Worm (Caenorhabditis elegans) whole organism, L1 larva: ENCODE measurements around the gene H43I07.4.
"Not testable (repeated sequence)": the region's sequence is repeated elsewhere in the genome, so short reads cannot be mapped to it uniquely, and the experiment has no call there.

ENCODE experiments used
- C04F5.9 ChIP-seq: sonication (generic microtip); optimal IDR thresholded peaks from 2 replicates; lab custom pipeline; 2016; ENCODE audit warnings: missing genetic modification characterization, missing compliant biosample characterization
- C16A3.4 ChIP-seq: fragments of 150-350 bp; optimal IDR thresholded peaks from 2 replicates; lab custom pipeline; 2014; ENCODE audit warnings: missing biosample characterization, missing genetic modification characterization
- C34B4.2 ChIP-seq: sonication (generic microtip); optimal IDR thresholded peaks from 2 replicates; lab custom pipeline; 2017; ENCODE audit warnings: mild to moderate bottlenecking, missing genetic modification characterization, missing compliant biosample characterization
- alr-1 ChIP-seq: fragments of 200-800 bp; sonication (Bioruptor generic); optimal IDR thresholded peaks from 2 replicates; lab custom pipeline; 2018; ENCODE audit warnings: borderline replicate concordance, mild to moderate bottlenecking, missing genetic modification characterization, missing compliant biosample characterization
- ama-1 ChIP-seq: fragments of 150-350 bp; optimal IDR thresholded peaks from 2 replicates; lab custom pipeline; 2014
- ceh-63 ChIP-seq: fragments of 200-800 bp; sonication (Bioruptor generic); optimal IDR thresholded peaks from 2 replicates; lab custom pipeline; 2018; ENCODE audit warnings: mild to moderate bottlenecking, missing genetic modification characterization, missing compliant biosample characterization
- ceh-8 ChIP-seq: fragments of 200-800 bp; sonication (Bioruptor generic); optimal IDR thresholded peaks from 2 replicates; lab custom pipeline; 2018; ENCODE audit warnings: mild to moderate bottlenecking, missing genetic modification characterization, moderate library complexity, missing compliant biosample characterization
- ceh-82 ChIP-seq, 3 experiments: fragments of 150-350 bp in 1 of 3; sonication (generic microtip) in 2 of 3; optimal IDR thresholded peaks; 2 replicates each; lab custom pipeline; 2014 to 2017; ENCODE audit warnings: missing biosample characterization in 3 of 3, missing genetic modification characterization in 3 of 3
- ceh-90 ChIP-seq: sonication (generic microtip); optimal IDR thresholded peaks from 2 replicates; lab custom pipeline; 2016; ENCODE audit warnings: missing genetic modification characterization, missing compliant biosample characterization
- dpl-1 ChIP-seq, 3 experiments: fragments of 150-350 bp in 2 of 3; sonication (generic microtip) in 1 of 3; optimal IDR thresholded peaks; 2 replicates each; lab custom pipeline; 2014 to 2017; ENCODE audit warnings: missing biosample characterization in 3 of 3, missing genetic modification characterization in 3 of 3, missing genetic modification reagents in 3 of 3
- dsc-1 ChIP-seq: sonication (generic microtip); optimal IDR thresholded peaks from 2 replicates; lab custom pipeline; 2016; ENCODE audit warnings: mild to moderate bottlenecking, missing genetic modification characterization, missing compliant biosample characterization
- efl-1 ChIP-seq, 4 experiments: fragments of 150-350 bp; optimal IDR thresholded peaks in 3 of 4; peaks in 1 of 4; 1 replicate in 1 of 4; 2 replicates in 3 of 4; lab custom pipeline; 2014; ENCODE audit warnings: missing biosample characterization in 2 of 4, missing genetic modification characterization in 2 of 4, missing genetic modification reagents in 2 of 4
- egl-27 ChIP-seq, 2 experiments: fragments of 150-350 bp in 1 of 2; sonication (generic microtip); optimal IDR thresholded peaks; 3 replicates each; lab custom pipeline; 2017 to 2018; ENCODE audit warnings: missing biosample characterization in 2 of 2, missing genetic modification characterization in 2 of 2, missing genetic modification reagents in 2 of 2
- hlh-17 ChIP-seq: fragments of 200-800 bp; sonication (Bioruptor generic); optimal IDR thresholded peaks from 2 replicates; lab custom pipeline; 2018; ENCODE audit warnings: missing genetic modification characterization, mild to moderate bottlenecking, missing compliant biosample characterization, moderate library complexity, borderline replicate concordance
- hpl-2 ChIP-seq: fragments of 150-350 bp; optimal IDR thresholded peaks from 2 replicates; lab custom pipeline; 2014; ENCODE audit warnings: missing biosample characterization, missing genetic modification reagents, missing genetic modification characterization
- irx-1 ChIP-seq: sonication (generic microtip); optimal IDR thresholded peaks from 2 replicates; lab custom pipeline; 2016; ENCODE audit warnings: missing genetic modification characterization, missing compliant biosample characterization
- jun-1 ChIP-seq: fragments of 150-350 bp; optimal IDR thresholded peaks from 2 replicates; lab custom pipeline; 2014; ENCODE audit warnings: missing biosample characterization, missing genetic modification reagents, missing genetic modification characterization
- lin-13 ChIP-seq: fragments of 150-350 bp; optimal IDR thresholded peaks from 2 replicates; lab custom pipeline; 2014; ENCODE audit warnings: missing biosample characterization, missing genetic modification reagents, missing genetic modification characterization
- lin-15B ChIP-seq: fragments of 150-350 bp; sonication (generic microtip); optimal IDR thresholded peaks from 3 replicates; lab custom pipeline; 2014; ENCODE audit warnings: missing biosample characterization, missing genetic modification characterization
- lin-35 ChIP-seq, 2 experiments: fragments of 150-350 bp; optimal IDR thresholded peaks; 2 replicates each; lab custom pipeline; 2014; ENCODE audit warnings: missing biosample characterization in 2 of 2, missing genetic modification characterization in 2 of 2, missing genetic modification reagents in 2 of 2
- lin-39 ChIP-seq: fragments of 150-350 bp; optimal IDR thresholded peaks from 2 replicates; lab custom pipeline; 2014; ENCODE audit warnings: missing biosample characterization, missing genetic modification reagents, missing genetic modification characterization
- lir-3 ChIP-seq: sonication (generic microtip); optimal IDR thresholded peaks from 2 replicates; lab custom pipeline; 2016; ENCODE audit warnings: mild to moderate bottlenecking, missing genetic modification characterization, moderate library complexity, missing compliant biosample characterization; ENCODE audit not compliant: poor library complexity
- mab-9 ChIP-seq: fragments of 200-800 bp; sonication (Bioruptor generic); IDR thresholded peaks from 2 replicates; pipeline ENCODE4 v1.3.6; 2022; ENCODE audit warnings: missing genetic modification reagents, missing genetic modification characterization, missing compliant biosample characterization
- mep-1 ChIP-seq: fragments of 150-350 bp; optimal IDR thresholded peaks from 2 replicates; lab custom pipeline; 2014; ENCODE audit warnings: missing biosample characterization, missing genetic modification characterization
- nhr-11 ChIP-seq: fragments of 150-350 bp; optimal IDR thresholded peaks from 2 replicates; lab custom pipeline; 2014; ENCODE audit warnings: missing biosample characterization, missing genetic modification characterization
- nhr-19 ChIP-seq: fragments of 200-800 bp; sonication (Bioruptor generic); conservative IDR thresholded peaks from 2 replicates; pipeline ENCODE4 v1.3.6; 2022; ENCODE audit warnings: missing genetic modification characterization, missing compliant biosample characterization
- nhr-20 ChIP-seq: sonication (generic microtip); optimal IDR thresholded peaks from 2 replicates; lab custom pipeline; 2016; ENCODE audit warnings: mild to moderate bottlenecking, missing genetic modification characterization, missing compliant biosample characterization
- nhr-237 ChIP-seq: fragments of 150-350 bp; optimal IDR thresholded peaks from 2 replicates; lab custom pipeline; 2014; ENCODE audit warnings: missing biosample characterization, missing genetic modification characterization
- nhr-76 ChIP-seq: sonication (generic microtip); optimal IDR thresholded peaks from 2 replicates; lab custom pipeline; 2017; ENCODE audit warnings: missing biosample characterization, missing genetic modification characterization
- nhr-77 ChIP-seq: fragments of 150-350 bp; optimal IDR thresholded peaks from 2 replicates; lab custom pipeline; 2014; ENCODE audit warnings: missing biosample characterization, missing genetic modification characterization
- nhr-84 ChIP-seq: sonication (generic microtip); optimal IDR thresholded peaks from 2 replicates; lab custom pipeline; 2017; ENCODE audit warnings: missing biosample characterization, missing genetic modification characterization
- pag-3 ChIP-seq: sonication (generic microtip); optimal IDR thresholded peaks from 2 replicates; lab custom pipeline; 2017; ENCODE audit warnings: missing genetic modification characterization, mild to moderate bottlenecking, missing compliant biosample characterization, antibody characterized with exemption, borderline replicate concordance; ENCODE audit not compliant: insufficient read depth
- pax-3 ChIP-seq: fragments of 200-800 bp; sonication (Bioruptor generic); optimal IDR thresholded peaks from 2 replicates; lab custom pipeline; 2018; ENCODE audit warnings: mild to moderate bottlenecking, missing genetic modification characterization, moderate library complexity, missing compliant biosample characterization
- pqm-1 ChIP-seq: sonication (generic microtip); optimal IDR thresholded peaks from 3 replicates; lab custom pipeline; 2017; ENCODE audit warnings: missing biosample characterization, missing genetic modification characterization
- skn-1 ChIP-seq: fragments of 150-350 bp; optimal IDR thresholded peaks from 2 replicates; lab custom pipeline; 2014; ENCODE audit warnings: missing biosample characterization, missing genetic modification characterization
- unc-30 ChIP-seq: sonication (generic microtip); optimal IDR thresholded peaks from 2 replicates; lab custom pipeline; 2017; ENCODE audit warnings: missing biosample characterization, missing genetic modification characterization
- unc-86 ChIP-seq: sonication (generic microtip); optimal IDR thresholded peaks from 2 replicates; lab custom pipeline; 2016; ENCODE audit warnings: missing genetic modification characterization, missing compliant biosample characterization
- vab-15 ChIP-seq: sonication (generic microtip); optimal IDR thresholded peaks from 2 replicates; lab custom pipeline; 2017; ENCODE audit warnings: missing genotype, mild to moderate bottlenecking, missing genetic modification characterization, missing compliant biosample characterization
- zip-4 ChIP-seq: fragments of 200-800 bp; sonication (Bioruptor generic); optimal IDR thresholded peaks from 2 replicates; lab custom pipeline; 2018; ENCODE audit warnings: mild to moderate bottlenecking, missing genetic modification characterization, moderate library complexity, missing compliant biosample characterization

Gene H43I07.4

ce11 chrV:4215856-4216255, at the start of gene H43I07.4:
H43I07.4 (plus strand) TSS chrV:4216156.
- not testable (repeated sequence) for TF ChIP-seq nhr-237, nhr-20, ceh-90 (tag; lab: Kevin White, UChicago)

- TF ChIP-seq hpl-2 (GFP tag; lab: Kevin White, UChicago) (no peak), lin-15B (tag; lab: Kevin White, UChicago) (no peak), lin-13 (GFP tag; lab: Kevin White, UChicago) (no peak), mep-1 (no peak), ceh-63 (GFP tag; lab: Kevin White, UChicago) (no peak), ceh-8 (GFP tag; lab: Kevin White, UChicago) (no peak), nhr-77 (tag; lab: Kevin White, UChicago) (no peak), nhr-20 (tag; lab: Kevin White, UChicago) (no peak), pqm-1 (tag; lab: Kevin White, UChicago) (no peak), pax-3 (tag; lab: Kevin White, UChicago) (no peak), dsc-1 (no peak), C34B4.2 (tag; lab: Kevin White, UChicago) (no peak), zip-4 (GFP tag; lab: Kevin White, UChicago) (no peak), unc-86 (tag; lab: Kevin White, UChicago) (no peak), egl-27 (tag; optimal IDR thresholded peaks at IDR 0.05; lab: Kevin White, UChicago) (no peak), alr-1 (tag; lab: Kevin White, UChicago) (no peak), C16A3.4 (tag; lab: Kevin White, UChicago) (no peak), pag-3 (tag; lab: Kevin White, UChicago) (no peak)
Measured at ce11 chrV:4168045-4168444, 47.9 kb upstream of the H43I07.4 start.

- no peak for TF ChIP-seq jun-1 (tag; lab: Kevin White, UChicago)
- TF ChIP-seq dpl-1 (GFP tag; optimal IDR thresholded peaks at IDR 0.05; lab: Kevin White, UChicago): peak in 2 of 3 experiments; percentile 25 to 54
- no peak for TF ChIP-seq nhr-84 (tag; lab: Kevin White, UChicago)
- no peak for TF ChIP-seq irx-1 (tag; lab: Kevin White, UChicago)
- TF ChIP-seq ceh-82 (tag; optimal IDR thresholded peaks at IDR 0.05; lab: Kevin White, UChicago): no peak
- TF ChIP-seq vab-15 (tag; lab: Kevin White, UChicago): no peak
- no peak for TF ChIP-seq C04F5.9 (tag; lab: Kevin White, UChicago)
- TF ChIP-seq nhr-11 (tag; lab: Kevin White, UChicago): no peak
- no peak for TF ChIP-seq skn-1 (tag; lab: Kevin White, UChicago)
- no peak for TF ChIP-seq nhr-237 (tag; lab: Kevin White, UChicago)
- no peak for TF ChIP-seq nhr-76 (tag; lab: Kevin White, UChicago)
- no peak for TF ChIP-seq mab-9
- peak in 1 of 2 experiments; percentile 60 for TF ChIP-seq lin-35 (GFP tag; optimal IDR thresholded peaks at IDR 0.05; lab: Kevin White, UChicago)
- TF ChIP-seq hlh-17 (GFP tag; lab: Kevin White, UChicago): no peak
- no peak for TF ChIP-seq unc-30 (tag; lab: Kevin White, UChicago)
- no peak for TF ChIP-seq lin-39 (tag; lab: Kevin White, UChicago)
- peak; percentile 29 to 31 for TF ChIP-seq efl-1 (optimal IDR thresholded peaks at IDR 0.05; lab: Kevin White, UChicago)
- TF ChIP-seq efl-1 (GFP tag; optimal IDR thresholded peaks at IDR 0.05 in 1 of 2; lab: Kevin White, UChicago): peak; percentile 41 to 94
- no peak for TF ChIP-seq nhr-19 (GFP tag; lab: Robert Waterston, UW)
- TF ChIP-seq lin-15B (tag; lab: Kevin White, UChicago): peak; percentile 37
- no peak for TF ChIP-seq unc-86 (tag; lab: Kevin White, UChicago)
- TF ChIP-seq ama-1 (lab: Kevin White, UChicago): no peak
- no peak for TF ChIP-seq lir-3
Measured at ce11 chrV:4169658-4170057, 46.3 kb upstream of the H43I07.4 start.
